Worm (Caenorhabditis elegans): Measurements from ENCODE around the gene sre-33.

- TF ChIP-seq lsy-2 (tag; optimal IDR thresholded peaks at IDR 0.05) (no peak), ztf-11 (tag; optimal IDR thresholded peaks at IDR 0.05) (no peak)
These were observed 8.3 kb upstream of the sre-33 start, which contains the start of the genes W05H5.1 and pitr-6 for ce11 chrII:12444679-12445376.

All from whole organism, L2 larva.